Fruit fly (Drosophila melanogaster) whole organism, embryonic: ENCODE measurements around the gene CG14787.

ENCODE experiments used
- Abd-B ChIP-seq: fragments of 200-800 bp; sonication (Bioruptor generic); optimal IDR thresholded peaks from 2 replicates; lab custom pipeline; 2018; ENCODE audit warnings: missing biosample characterization, mild to moderate bottlenecking, missing genetic modification characterization, moderate library complexity
- Blimp-1 ChIP-seq: fragments of 200-800 bp; sonication (Bioruptor generic); optimal IDR thresholded peaks from 3 replicates; lab custom pipeline; 2018; ENCODE audit warnings: missing biosample characterization, missing genetic modification characterization, mild to moderate bottlenecking, moderate library complexity, missing genetic modification reagents
- C15 ChIP-seq: fragments of 200-800 bp; sonication (Bioruptor generic); IDR thresholded peaks from 3 replicates; pipeline ENCODE4 v1.3.6; 2022; ENCODE audit warnings: missing biosample characterization, missing genetic modification characterization
- CG10366 ChIP-seq: fragments of 200-800 bp; sonication (Bioruptor generic); IDR thresholded peaks from 2 replicates; pipeline ENCODE4 v1.3.6; 2022; ENCODE audit warnings: missing biosample characterization, missing genetic modification characterization
- CG11093 ChIP-seq: fragments of 200-800 bp; sonication (Bioruptor generic); IDR thresholded peaks from 3 replicates; pipeline ENCODE4 v1.3.6; 2022; ENCODE audit warnings: missing biosample characterization, missing genetic modification characterization
- CG11504 ChIP-seq: fragments of 200-800 bp; sonication (Bioruptor generic); optimal IDR thresholded peaks from 3 replicates; lab custom pipeline; 2019; ENCODE audit warnings: missing biosample characterization, mild to moderate bottlenecking, missing genetic modification characterization, moderate library complexity
- CG12391 ChIP-seq: fragments of 200-800 bp; sonication (Bioruptor generic); optimal IDR thresholded peaks from 3 replicates; lab custom pipeline; 2018; ENCODE audit warnings: missing biosample characterization, mild to moderate bottlenecking, missing genetic modification characterization, moderate library complexity
- CG16813 ChIP-seq: fragments of 200-800 bp; sonication (Bioruptor generic); IDR thresholded peaks from 3 replicates; pipeline ENCODE4 v1.3.6; 2022; ENCODE audit warnings: missing biosample characterization, missing genetic modification characterization; ENCODE audit not compliant: partially characterized antibody
- CG17186 ChIP-seq: fragments of 200-800 bp; sonication (Bioruptor generic); optimal IDR thresholded peaks from 3 replicates; lab custom pipeline; 2017; ENCODE audit warnings: missing biosample characterization, missing genetic modification reagents, missing genetic modification characterization
- CG18619 ChIP-seq: fragments of 200-800 bp; sonication (Bioruptor generic); optimal IDR thresholded peaks from 3 replicates; lab custom pipeline; 2017; ENCODE audit warnings: missing biosample characterization, mild to moderate bottlenecking, missing genetic modification characterization
- CG2116 ChIP-seq: fragments of 200-800 bp; sonication (Bioruptor generic); optimal IDR thresholded peaks from 3 replicates; lab custom pipeline; 2018; ENCODE audit warnings: missing biosample characterization, mild to moderate bottlenecking, missing genetic modification characterization
- CG33213 ChIP-seq: fragments of 200-800 bp; sonication (Bioruptor generic); optimal IDR thresholded peaks from 3 replicates; lab custom pipeline; 2016; ENCODE audit warnings: missing biosample characterization, missing genetic modification characterization
- CG3838 ChIP-seq: fragments of 200-800 bp; sonication (Bioruptor generic); optimal IDR thresholded peaks from 3 replicates; lab custom pipeline; 2016; ENCODE audit warnings: missing biosample characterization, missing genetic modification characterization
- CG4328 ChIP-seq: fragments of 200-800 bp; sonication (Bioruptor generic); optimal IDR thresholded peaks from 3 replicates; lab custom pipeline; 2017; ENCODE audit warnings: missing biosample characterization, missing genetic modification reagents, missing genetic modification characterization
- CG4820 ChIP-seq: fragments of 200-800 bp; sonication (Bioruptor generic); optimal IDR thresholded peaks from 3 replicates; lab custom pipeline; 2016; ENCODE audit warnings: missing biosample characterization, missing genetic modification characterization
- CG6175 ChIP-seq: fragments of 200-800 bp; sonication (Bioruptor generic); IDR thresholded peaks from 3 replicates; pipeline ENCODE4 v1.3.6; 2022; ENCODE audit warnings: missing biosample characterization, missing genetic modification characterization
- CG8089 ChIP-seq: fragments of 200-800 bp; sonication (Bioruptor generic); optimal IDR thresholded peaks from 3 replicates; lab custom pipeline; 2016; ENCODE audit warnings: missing biosample characterization, missing genetic modification characterization
- CG8944 ChIP-seq: fragments of 200-800 bp; sonication (Bioruptor generic); optimal IDR thresholded peaks from 3 replicates; lab custom pipeline; 2016; ENCODE audit warnings: missing biosample characterization, missing genetic modification characterization
- CG9876 ChIP-seq: fragments of 200-800 bp; sonication (Bioruptor generic); optimal IDR thresholded peaks from 2 replicates; lab custom pipeline; 2016; ENCODE audit warnings: missing biosample characterization, missing genetic modification characterization
- Dbx ChIP-seq: fragments of 200-800 bp; sonication (Bioruptor generic); IDR thresholded peaks from 3 replicates; pipeline ENCODE4 v1.3.6; 2022; ENCODE audit warnings: missing biosample characterization, missing genetic modification characterization
- Dek ChIP-seq: fragments of 200-800 bp; sonication (Bioruptor generic); optimal IDR thresholded peaks from 3 replicates; lab custom pipeline; 2019; ENCODE audit warnings: missing biosample characterization, mild to moderate bottlenecking, missing genetic modification characterization, moderate library complexity
- Gsc ChIP-seq: fragments of 200-800 bp; sonication (Bioruptor generic); IDR thresholded peaks from 2 replicates; pipeline ENCODE4 v1.3.6; 2022; ENCODE audit warnings: missing biosample characterization, missing genetic modification characterization
- Hmr ChIP-seq: fragments of 200-800 bp; sonication (Bioruptor generic); optimal IDR thresholded peaks from 3 replicates; lab custom pipeline; 2017; ENCODE audit warnings: mild to moderate bottlenecking, missing biosample characterization, missing genetic modification reagents, missing genetic modification characterization
- Myb ChIP-seq: fragments of 200-800 bp; sonication (Bioruptor generic); optimal IDR thresholded peaks from 2 replicates; lab custom pipeline; 2016; ENCODE audit warnings: missing biosample characterization, missing genetic modification characterization
- Nf-YA ChIP-seq: fragments of 200-800 bp; sonication (Bioruptor generic); IDR thresholded peaks from 2 replicates; pipeline ENCODE4 v1.3.6; 2022; ENCODE audit warnings: missing biosample characterization, missing genetic modification characterization
- Oli ChIP-seq: fragments of 200-800 bp; sonication (Bioruptor generic); optimal IDR thresholded peaks from 2 replicates; lab custom pipeline; 2018; ENCODE audit warnings: missing biosample characterization, mild to moderate bottlenecking, missing genetic modification characterization, moderate library complexity
- Sox100B ChIP-seq: fragments of 200-800 bp; sonication (Bioruptor generic); optimal IDR thresholded peaks from 3 replicates; lab custom pipeline; 2018; ENCODE audit warnings: missing biosample characterization, mild to moderate bottlenecking, missing genetic modification characterization
- Spps ChIP-seq: fragments of 200-800 bp; sonication (Bioruptor generic); optimal IDR thresholded peaks from 2 replicates; lab custom pipeline; 2018; ENCODE audit warnings: missing biosample characterization, mild to moderate bottlenecking, missing genetic modification characterization
- aop ChIP-seq: fragments of 200-800 bp; sonication (Bioruptor generic); IDR thresholded peaks from 2 replicates; pipeline ENCODE4 v1.3.6; 2022; ENCODE audit warnings: missing biosample characterization, missing genetic modification characterization
- bcd ChIP-seq: fragments of 200-800 bp; sonication (Bioruptor generic); optimal IDR thresholded peaks from 2 replicates; lab custom pipeline; 2017; ENCODE audit warnings: missing biosample characterization, mild to moderate bottlenecking, missing genetic modification characterization
- bowl ChIP-seq: fragments of 200-800 bp; sonication (Bioruptor generic); IDR thresholded peaks from 2 replicates; pipeline ENCODE4 v1.3.6; 2022; ENCODE audit warnings: missing biosample characterization, missing genetic modification characterization
- br ChIP-seq: fragments of >200 bp; optimal IDR thresholded peaks from 2 replicates; lab custom pipeline; 2017
- chif ChIP-seq, 2 experiments: fragments of 200-800 bp; sonication (Bioruptor generic); optimal IDR thresholded peaks; 3 replicates each; lab custom pipeline; 2016; ENCODE audit warnings: missing biosample characterization in 2 of 2, missing genetic modification characterization in 2 of 2
- cwo ChIP-seq: fragments of 200-800 bp; sonication (Bioruptor generic); optimal IDR thresholded peaks from 3 replicates; lab custom pipeline; 2017; ENCODE audit warnings: missing biosample characterization, missing genetic modification characterization, mild to moderate bottlenecking, moderate library complexity, missing genetic modification reagents
- dan ChIP-seq: fragments of 200-800 bp; sonication (Bioruptor generic); IDR thresholded peaks from 2 replicates; pipeline ENCODE4 v1.3.6; 2022; ENCODE audit warnings: missing biosample characterization, missing genetic modification characterization
- dimm ChIP-seq: fragments of 200-800 bp; sonication (Bioruptor generic); IDR thresholded peaks from 2 replicates; pipeline ENCODE4 v1.3.6; 2022; ENCODE audit warnings: missing biosample characterization, missing genetic modification characterization
- dm ChIP-seq: fragments of 200-800 bp; sonication (Bioruptor generic); optimal IDR thresholded peaks from 3 replicates; lab custom pipeline; 2016; ENCODE audit warnings: missing biosample characterization, missing genetic modification characterization
- exex ChIP-seq: fragments of 200-800 bp; sonication (Bioruptor generic); optimal IDR thresholded peaks from 4 replicates; lab custom pipeline; 2018; ENCODE audit warnings: missing biosample characterization, mild to moderate bottlenecking, missing genetic modification characterization, moderate library complexity
- gcm2 ChIP-seq: fragments of 200-800 bp; sonication (Bioruptor generic); optimal IDR thresholded peaks from 2 replicates; lab custom pipeline; 2016; ENCODE audit warnings: missing biosample characterization, missing genetic modification characterization
- grau ChIP-seq: fragments of 200-800 bp; optimal IDR thresholded peaks from 3 replicates; lab custom pipeline; 2019; ENCODE audit warnings: missing biosample characterization, mild to moderate bottlenecking, missing genetic modification characterization, moderate library complexity
- inv ChIP-seq: fragments of 200-800 bp; sonication (Bioruptor generic); IDR thresholded peaks from 2 replicates; pipeline ENCODE4 v1.3.6; 2022; ENCODE audit warnings: missing biosample characterization, missing genetic modification characterization; ENCODE audit not compliant: partially characterized antibody
- kni ChIP-seq: fragments of 200-800 bp; sonication (Bioruptor generic); optimal IDR thresholded peaks from 3 replicates; lab custom pipeline; 2017; ENCODE audit warnings: mild to moderate bottlenecking, missing biosample characterization, missing genetic modification reagents, missing genetic modification characterization
- odd ChIP-seq: fragments of 200-800 bp; sonication (Bioruptor generic); optimal IDR thresholded peaks from 2 replicates; lab custom pipeline; 2017; ENCODE audit warnings: missing biosample characterization, mild to moderate bottlenecking, missing genetic modification characterization
- pita ChIP-seq: fragments of 200-800 bp; sonication (Bioruptor generic); optimal IDR thresholded peaks from 2 replicates; lab custom pipeline; 2017; ENCODE audit warnings: missing biosample characterization, mild to moderate bottlenecking, missing genetic modification characterization
- psq ChIP-seq: fragments of 200-800 bp; sonication (Bioruptor generic); optimal IDR thresholded peaks from 2 replicates; lab custom pipeline; 2017; ENCODE audit warnings: missing biosample characterization, missing genetic modification characterization
- rib ChIP-seq: fragments of 200-800 bp; sonication (Bioruptor generic); IDR thresholded peaks from 2 replicates; pipeline ENCODE4 v1.3.6; 2022; ENCODE audit warnings: missing biosample characterization, missing genetic modification characterization
- run ChIP-seq: fragments of 200-800 bp; sonication (Bioruptor generic); optimal IDR thresholded peaks from 3 replicates; lab custom pipeline; 2018; ENCODE audit warnings: missing biosample characterization, mild to moderate bottlenecking, missing genetic modification characterization
- sens-2 ChIP-seq: fragments of 200-800 bp; sonication (Bioruptor generic); IDR thresholded peaks from 2 replicates; pipeline ENCODE4 v1.3.6; 2022; ENCODE audit warnings: missing biosample characterization, missing genetic modification characterization
- slou ChIP-seq: fragments of 200-800 bp; sonication (Bioruptor generic); optimal IDR thresholded peaks from 3 replicates; lab custom pipeline; 2016; ENCODE audit warnings: missing biosample characterization, missing genetic modification characterization
- sna ChIP-seq: fragments of 200-800 bp; sonication (Bioruptor generic); IDR thresholded peaks from 2 replicates; pipeline ENCODE4 v1.3.6; 2022; ENCODE audit warnings: missing biosample characterization, missing genetic modification characterization; ENCODE audit not compliant: partially characterized antibody
- sug ChIP-seq: fragments of 200-800 bp; optimal IDR thresholded peaks from 2 replicates; lab custom pipeline; 2019; ENCODE audit warnings: missing biosample characterization, mild to moderate bottlenecking, missing genetic modification characterization, moderate library complexity
- unc-4 ChIP-seq: fragments of 200-800 bp; sonication (Bioruptor generic); IDR thresholded peaks from 2 replicates; pipeline ENCODE4 v1.3.6; 2022; ENCODE audit warnings: missing biosample characterization, missing genetic modification characterization; ENCODE audit not compliant: partially characterized antibody

Gene CG14787

dm6 chrX:1464033-1464432 is 2.6 kb upstream of the CG14787 start, which contains the start of gene Ns3 (continued):
- TF ChIP-seq unc-4 (GFP tag; lab: Robert Waterston, UW), result peak; percentile 86
- TF ChIP-seq run, result no peak
- TF ChIP-seq Spps (tag; lab: Kevin White, UChicago), result no peak
- no peak for TF ChIP-seq CG11093
- no peak for TF ChIP-seq CG3838 (GFP tag; lab: Kevin White, UChicago)
- TF ChIP-seq CG4820, result no peak
- no peak for TF ChIP-seq C15
- peak; percentile 54 for TF ChIP-seq cwo (GFP tag; lab: Kevin White, UChicago)
- TF ChIP-seq CG2116 (GFP tag; lab: Kevin White, UChicago), result peak; percentile 82
- TF ChIP-seq Dbx, result no peak
- TF ChIP-seq CG18619 (GFP tag; lab: Kevin White, UChicago), result no peak
- TF ChIP-seq gcm2 (GFP tag; lab: Kevin White, UChicago), result no peak
- TF ChIP-seq chif (GFP tag; optimal IDR thresholded peaks at IDR 0.05; lab: Kevin White, UChicago), result no peak
- no peak for TF ChIP-seq grau
- no peak for TF ChIP-seq sens-2 (GFP tag; lab: Robert Waterston, UW)
- TF ChIP-seq psq (GFP tag; lab: Kevin White, UChicago), result no peak
- TF ChIP-seq CG17186, result no peak
- TF ChIP-seq CG16813 (GFP tag; lab: Robert Waterston, UW), result peak; percentile 82
- TF ChIP-seq br (lab: Kevin White, UChicago), result no peak
- no peak for TF ChIP-seq slou (GFP tag; lab: Kevin White, UChicago)
- no peak for TF ChIP-seq CG6175 (GFP tag; lab: Robert Waterston, UW)
- no peak for TF ChIP-seq CG8944
- TF ChIP-seq aop, result no peak
- peak; percentile 73 for TF ChIP-seq inv (GFP tag; lab: Robert Waterston, UW)
- no peak for TF ChIP-seq CG10366
- no peak for TF ChIP-seq CG9876 (GFP tag; lab: Kevin White, UChicago)
- TF ChIP-seq dm, result peak; percentile 93
- peak; percentile 1 for TF ChIP-seq sug (tag; lab: Kevin White, UChicago)
- peak; percentile 88 for TF ChIP-seq sna (GFP tag; lab: Robert Waterston, UW)
- no peak for TF ChIP-seq CG4328 (GFP tag; lab: Kevin White, UChicago)
- no peak for TF ChIP-seq bowl (GFP tag; lab: Robert Waterston, UW)
- TF ChIP-seq dan, result no peak
- TF ChIP-seq CG8089 (GFP tag; lab: Kevin White, UChicago), result no peak
- TF ChIP-seq Dek (tag; lab: Kevin White, UChicago), result no peak
- TF ChIP-seq rib, result no peak
- TF ChIP-seq Abd-B (GFP tag; lab: Kevin White, UChicago), result no peak
- TF ChIP-seq Hmr, result no peak
- TF ChIP-seq CG11504 (tag; lab: Kevin White, UChicago), result no peak
- no peak for TF ChIP-seq kni (GFP tag; lab: Kevin White, UChicago)
- TF ChIP-seq CG33213 (GFP tag; lab: Kevin White, UChicago), result peak; percentile 5
- TF ChIP-seq odd (GFP tag; lab: Kevin White, UChicago), result no peak
- peak; percentile 62 for TF ChIP-seq Myb (GFP tag; lab: Kevin White, UChicago)
- TF ChIP-seq Blimp-1, result no peak
- no peak for TF ChIP-seq Gsc (GFP tag; lab: Robert Waterston, UW)
- TF ChIP-seq exex (tag; lab: Kevin White, UChicago), result no peak
- no peak for TF ChIP-seq pita (GFP tag; lab: Kevin White, UChicago)
- no peak for TF ChIP-seq Nf-YA (GFP tag; lab: Robert Waterston, UW)
- no peak for TF ChIP-seq dimm (GFP tag; lab: Robert Waterston, UW)
- no peak for TF ChIP-seq bcd (GFP tag; lab: Kevin White, UChicago)
- no peak for TF ChIP-seq Oli (tag; lab: Kevin White, UChicago)
- no peak for TF ChIP-seq Sox100B
- no peak for TF ChIP-seq CG12391
